Worm (Caenorhabditis elegans): ENCODE results near the gene T13C5.6.

ce11 chrX:6184709-6185108, 22.8 kb downstream of the T13C5.6 start, which contains the start of gene T13C5.2:
- TF ChIP-seq nhr-28 (tag; optimal IDR thresholded peaks at IDR 0.05) (no peak), nhr-12 (tag; optimal IDR thresholded peaks at IDR 0.05) (no peak), mls-2 (tag; optimal IDR thresholded peaks at IDR 0.05) (no peak), nhr-237 (tag; optimal IDR thresholded peaks at IDR 0.05) (no peak), elt-3 (tag; optimal IDR thresholded peaks at IDR 0.05) (no peak)
